Fruit fly (Drosophila melanogaster) whole organism, embryonic: ENCODE data around the gene CG15539.

ENCODE experiments used
- Bgb ChIP-seq: fragments of 200-800 bp; sonication (Bioruptor generic); IDR thresholded peaks from 2 replicates; pipeline ENCODE4 v1.3.6; 2022; ENCODE audit warnings: missing biosample characterization, missing genetic modification characterization; ENCODE audit not compliant: partially characterized antibody
- Bteb2 ChIP-seq: fragments of 200-800 bp; sonication (Bioruptor generic); optimal IDR thresholded peaks from 2 replicates; lab custom pipeline; 2016; ENCODE audit warnings: missing biosample characterization, missing genetic modification characterization
- CG11560 ChIP-seq: fragments of 200-800 bp; sonication (Bioruptor generic); IDR thresholded peaks from 3 replicates; pipeline ENCODE4 v1.3.6; 2022; ENCODE audit warnings: missing biosample characterization, missing genetic modification characterization
- CG13296 ChIP-seq: fragments of 200-800 bp; sonication (Bioruptor generic); optimal IDR thresholded peaks from 3 replicates; lab custom pipeline; 2018; ENCODE audit warnings: missing biosample characterization, mild to moderate bottlenecking, missing genetic modification characterization
- CG13775 ChIP-seq: fragments of 200-800 bp; sonication (Bioruptor generic); optimal IDR thresholded peaks from 3 replicates; lab custom pipeline; 2017; ENCODE audit warnings: missing biosample characterization, mild to moderate bottlenecking, missing genetic modification characterization
- CG17612 ChIP-seq: fragments of 200-800 bp; sonication (Bioruptor generic); IDR thresholded peaks from 2 replicates; pipeline ENCODE4 v1.3.6; 2022; ENCODE audit warnings: missing biosample characterization, missing genetic modification characterization
- ERR ChIP-seq: fragments of 200-800 bp; sonication (Bioruptor generic); optimal IDR thresholded peaks from 2 replicates; lab custom pipeline; 2016; ENCODE audit warnings: missing biosample characterization, missing genetic modification characterization
- HLH4C ChIP-seq: fragments of 200-800 bp; sonication (Bioruptor generic); IDR thresholded peaks from 3 replicates; pipeline ENCODE4 v1.3.6; 2022; ENCODE audit warnings: missing biosample characterization, missing genetic modification characterization; ENCODE audit not compliant: partially characterized antibody
- Lpt ChIP-seq: fragments of >200 bp; optimal IDR thresholded peaks from 2 replicates; lab custom pipeline; 2018; ENCODE audit warnings: missing biosample characterization, missing genetic modification characterization
- NC2α ChIP-seq: fragments of 200-800 bp; sonication (Bioruptor generic); optimal IDR thresholded peaks from 2 replicates; lab custom pipeline; 2016; ENCODE audit warnings: missing biosample characterization, missing genetic modification characterization
- Nf-YB ChIP-seq: fragments of 200-800 bp; sonication (Bioruptor generic); optimal IDR thresholded peaks from 3 replicates; lab custom pipeline; 2019; ENCODE audit warnings: missing biosample characterization, mild to moderate bottlenecking, missing genetic modification characterization, moderate library complexity
- ash1 ChIP-seq: fragments of 200-800 bp; sonication (Bioruptor generic); optimal IDR thresholded peaks from 2 replicates; lab custom pipeline; 2018; ENCODE audit warnings: missing biosample characterization, mild to moderate bottlenecking, missing genetic modification characterization
- unpg ChIP-seq: fragments of 200-800 bp; sonication (Bioruptor generic); optimal IDR thresholded peaks from 3 replicates; lab custom pipeline; 2018; ENCODE audit warnings: missing biosample characterization, mild to moderate bottlenecking, missing genetic modification characterization, moderate library complexity
- z ChIP-seq: fragments of 200-800 bp; sonication (Bioruptor generic); IDR thresholded peaks from 3 replicates; pipeline ENCODE4 v1.3.6; 2022; ENCODE audit warnings: missing biosample characterization, missing genetic modification characterization

DNA sequence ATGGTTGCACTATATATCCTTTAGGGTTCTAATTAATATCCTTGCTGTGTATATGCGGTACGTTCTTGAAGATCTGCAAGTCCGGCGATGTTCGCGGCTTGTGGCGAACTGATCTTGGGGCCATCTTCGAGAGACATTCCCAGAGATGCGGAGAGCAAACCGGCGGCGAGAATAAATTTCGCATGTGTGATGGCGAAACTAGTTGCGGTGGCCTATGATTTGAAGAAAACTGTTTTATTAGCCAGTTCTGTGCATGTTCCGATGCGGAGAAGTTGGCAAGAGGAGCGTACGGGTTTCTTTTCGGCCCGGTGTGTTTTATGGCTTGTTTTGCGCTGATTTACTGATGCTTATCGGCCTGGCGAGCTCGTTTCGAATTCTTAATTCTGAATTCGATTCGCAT is 5.6 kb upstream of the CG15539 start, which contains the start of gene PH4alphaNE1:
- TF ChIP-seq CG11560 (tag; lab: Robert Waterston, UW) = no peak
- no peak for TF ChIP-seq Bteb2 (GFP tag; lab: Kevin White, UChicago)
- TF ChIP-seq CG13296 = no peak
- no peak for TF ChIP-seq z (GFP tag; lab: Robert Waterston, UW)
- no peak for TF ChIP-seq CG17612
- TF ChIP-seq ash1 (GFP tag; lab: Kevin White, UChicago) = no peak
- no peak for TF ChIP-seq CG13775
- TF ChIP-seq Lpt (GFP tag; lab: Kevin White, UChicago) = no peak
- TF ChIP-seq NC2α (GFP tag; lab: Kevin White, UChicago) = no peak
- TF ChIP-seq HLH4C = no peak
- TF ChIP-seq Bgb (GFP tag; lab: Robert Waterston, UW) = no peak
- no peak for TF ChIP-seq ERR (GFP tag; lab: Kevin White, UChicago)
- no peak for TF ChIP-seq Nf-YB (GFP tag; lab: Kevin White, UChicago)
- no peak for TF ChIP-seq unpg (GFP tag; lab: Kevin White, UChicago)
